Fruit fly (Drosophila melanogaster): ENCODE data around the gene CG33665.

Gene CG33665

dm6 chrX:6524217-6524616 lies 45.6 kb upstream of the CG33665 start, which contains the start of the genes CG42340 and CG3918 (continued):
- peak; percentile 44 for TF ChIP-seq exex (tag; optimal IDR thresholded peaks at IDR 0.05)
- peak; percentile 30 for TF ChIP-seq Nf-YC (tag; optimal IDR thresholded peaks at IDR 0.05)
- TF ChIP-seq HmgD (GFP tag; optimal IDR thresholded peaks at IDR 0.05): peak; percentile 92
- TF ChIP-seq dimm (GFP tag; IDR thresholded peaks at IDR 0.05): no peak
- TF ChIP-seq al (GFP tag; IDR thresholded peaks at IDR 0.05): no peak
- TF ChIP-seq CG13296 (GFP tag; optimal IDR thresholded peaks at IDR 0.05): no peak
- TF ChIP-seq crol (GFP tag; IDR thresholded peaks at IDR 0.05): no peak
- no peak for TF ChIP-seq lov (optimal IDR thresholded peaks at IDR 0.05)
- no peak for TF ChIP-seq lov (GFP tag; IDR thresholded peaks at IDR 0.05)
- peak; percentile 83 for TF ChIP-seq HmgZ (tag; optimal IDR thresholded peaks at IDR 0.05)
- no peak for TF ChIP-seq br (optimal IDR thresholded peaks at IDR 0.05)
- TF ChIP-seq Med (GFP tag): peak; percentile 80
- peak; percentile 89 for TF ChIP-seq E2f2 (GFP tag; IDR thresholded peaks at IDR 0.05)
- peak; percentile 68 for TF ChIP-seq Sry-δ (GFP tag; optimal IDR thresholded peaks at IDR 0.05)
- TF ChIP-seq peb (GFP tag; IDR thresholded peaks at IDR 0.05): no peak
- no peak for TF ChIP-seq yki (optimal IDR thresholded peaks at IDR 0.05)
- peak; percentile 45; the same call in 1 of the 2 replicates for TF ChIP-seq vvl (GFP tag; IDR thresholded peaks at IDR 0.05)
- TF ChIP-seq E2f1 (GFP tag; IDR thresholded peaks at IDR 0.05): no peak
- no peak for TF ChIP-seq CG11560 (tag; IDR thresholded peaks at IDR 0.05)
- no peak for TF ChIP-seq sima (GFP tag; optimal IDR thresholded peaks at IDR 0.05)
- peak; percentile 13 for TF ChIP-seq Dek (tag; optimal IDR thresholded peaks at IDR 0.05)
- no peak for TF ChIP-seq CG10147 (GFP tag; optimal IDR thresholded peaks at IDR 0.05)
- peak; percentile 38 for TF ChIP-seq Fer1 (GFP tag; optimal IDR thresholded peaks at IDR 0.05)
- TF ChIP-seq pzg (GFP tag; optimal IDR thresholded peaks at IDR 0.05): peak; percentile 100
- peak; percentile 44 for TF ChIP-seq CG2120 (GFP tag; optimal IDR thresholded peaks at IDR 0.05)
- TF ChIP-seq CkIIα-i1 (GFP tag; IDR thresholded peaks at IDR 0.05): no peak
- TF ChIP-seq vfl (GFP tag; optimal IDR thresholded peaks at IDR 0.05): no peak
- no peak for TF ChIP-seq gcm2 (GFP tag; optimal IDR thresholded peaks at IDR 0.05)
- peak; percentile 16 for TF ChIP-seq CG10209 (GFP tag; optimal IDR thresholded peaks at IDR 0.05)
- TF ChIP-seq bcd (GFP tag; optimal IDR thresholded peaks at IDR 0.05): peak; percentile 68
- peak; percentile 75 for TF ChIP-seq CG13287 (GFP tag; IDR thresholded peaks at IDR 0.05; ENCODE audit: partially characterized antibody)
- TF ChIP-seq phol (tag; optimal IDR thresholded peaks at IDR 0.05): peak; percentile 67
- no peak for TF ChIP-seq CG11723 (GFP tag; optimal IDR thresholded peaks at IDR 0.05)
- TF ChIP-seq CG5180 (GFP tag; optimal IDR thresholded peaks at IDR 0.05): no peak
- no peak for TF ChIP-seq bigmax (GFP tag; optimal IDR thresholded peaks at IDR 0.05)
- peak; percentile 28 for TF ChIP-seq shn (GFP tag; optimal IDR thresholded peaks at IDR 0.05)
- TF ChIP-seq NC2β (GFP tag; optimal IDR thresholded peaks at IDR 0.05): peak; percentile 41
- TF ChIP-seq Atf-2 (GFP tag; optimal IDR thresholded peaks at IDR 0.05): no peak
- no peak for TF ChIP-seq slou (GFP tag; optimal IDR thresholded peaks at IDR 0.05)
- TF ChIP-seq Fer2 (tag; optimal IDR thresholded peaks at IDR 0.05): no peak
- TF ChIP-seq CG11695 (GFP tag; IDR thresholded peaks at IDR 0.05): no peak
- no peak for TF ChIP-seq CG3065 (GFP tag; optimal IDR thresholded peaks at IDR 0.05)
- peak; percentile 10 for TF ChIP-seq pfk (GFP tag; optimal IDR thresholded peaks at IDR 0.05)
- TF ChIP-seq ssp (GFP tag; IDR thresholded peaks at IDR 0.05): 0 out of 2 replicates have a peak, but pooled peaks have one; percentile 37
- TF ChIP-seq jumu (GFP tag; optimal IDR thresholded peaks at IDR 0.05): peak; percentile 44
- TF ChIP-seq trh (GFP tag; optimal IDR thresholded peaks at IDR 0.05): no peak
- no peak for TF ChIP-seq CG10462 (GFP tag; optimal IDR thresholded peaks at IDR 0.05)
- TF ChIP-seq CG11398 (GFP tag; optimal IDR thresholded peaks at IDR 0.05): peak; percentile 15
- 0 out of 3 replicates have a peak, but pooled peaks have one; percentile 18 for TF ChIP-seq ci (GFP tag; IDR thresholded peaks at IDR 0.05)
- TF ChIP-seq CG6654 (GFP tag; optimal IDR thresholded peaks at IDR 0.05): peak; percentile 4
- no peak for TF ChIP-seq Hey (tag; optimal IDR thresholded peaks at IDR 0.05)
- peak; percentile 79 for TF ChIP-seq trem (tag; optimal IDR thresholded peaks at IDR 0.05)
- peak; percentile 44; the same call in 1 of the 3 replicates for TF ChIP-seq row (GFP tag; IDR thresholded peaks at IDR 0.05)

Data from whole organism, embryonic.